Worm (Caenorhabditis elegans): ENCODE data around the gene jmjd-4.

DNA sequence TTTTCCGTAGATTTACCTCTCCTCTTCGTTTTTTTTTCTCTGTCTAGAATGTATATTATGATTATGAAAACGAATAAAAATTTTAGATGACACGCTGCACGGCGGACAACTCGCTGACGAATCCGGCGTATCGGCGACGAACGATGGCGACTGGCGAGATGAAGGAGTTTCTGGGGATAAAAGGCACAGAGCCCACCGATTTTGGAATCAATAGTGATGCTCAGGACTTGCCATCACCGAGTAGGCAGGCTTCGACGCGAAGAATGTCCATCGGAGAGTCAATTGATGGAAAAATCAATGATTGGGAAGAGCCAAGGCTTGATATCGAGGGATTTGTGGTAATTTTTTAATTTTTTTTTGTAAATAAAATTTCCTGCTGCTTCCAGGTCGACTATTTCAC lies 1.3 kb upstream of the jmjd-4 start, which contains the start of gene ced-9:
- TF ChIP-seq lin-11 (tag; optimal IDR thresholded peaks at IDR 0.05): no peak
- TF ChIP-seq lsy-2 (tag; optimal IDR thresholded peaks at IDR 0.05): no peak
- no peak for TF ChIP-seq mdl-1 (tag; optimal IDR thresholded peaks at IDR 0.05)
- TF ChIP-seq peb-1 (tag; optimal IDR thresholded peaks at IDR 0.05): no peak
